Worm (Caenorhabditis elegans) whole organism, late embryonic: Measurements from ENCODE around the gene Y60C6A.2.

ENCODE experiments used
- ceh-9 ChIP-seq: sonication (generic microtip); optimal IDR thresholded peaks from 2 replicates; lab custom pipeline; 2016; ENCODE audit warnings: mild to moderate bottlenecking, missing genetic modification characterization, inconsistent platforms, missing compliant biosample characterization
- ztf-16 ChIP-seq: sonication (generic microtip); optimal IDR thresholded peaks from 2 replicates; lab custom pipeline; 2017; ENCODE audit warnings: missing genetic modification characterization, missing compliant biosample characterization

DNA sequence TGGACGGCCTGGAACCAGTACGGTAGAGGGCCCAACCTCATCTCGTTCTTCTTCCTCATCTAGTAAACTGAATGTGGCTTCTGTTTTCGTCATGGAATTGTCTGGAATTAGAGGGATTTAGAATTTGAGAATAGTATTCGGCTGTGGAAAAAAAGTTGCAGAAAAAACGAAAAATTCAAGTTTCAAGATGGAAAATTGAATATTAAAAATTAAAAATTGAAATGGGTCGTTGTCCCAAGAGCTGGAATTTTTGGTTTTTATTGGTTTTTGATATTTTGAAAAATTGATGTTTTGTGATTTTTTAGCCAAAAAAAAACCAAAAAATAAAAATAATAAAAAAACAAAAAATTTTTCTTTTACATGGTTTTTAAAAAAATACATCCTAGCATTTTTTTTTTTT lies 20.6 kb upstream of the Y60C6A.2 start, which contains the start of gene R02F11.3:
- TF ChIP-seq ceh-9 (tag; lab: Kevin White, UChicago) (no peak), ztf-16 (tag; lab: Kevin White, UChicago) (no peak)
